Fruit fly (Drosophila melanogaster) whole organism, embryonic: Measurements from ENCODE around the gene Slimp.

Experiments used
- Atf3 ChIP-seq: fragments of 200-800 bp; sonication (Bioruptor generic); optimal IDR thresholded peaks from 3 replicates; lab custom pipeline; 2016; ENCODE audit warnings: missing biosample characterization, missing genetic modification characterization
- Bgb ChIP-seq: fragments of 200-800 bp; sonication (Bioruptor generic); IDR thresholded peaks from 2 replicates; pipeline ENCODE4 v1.3.6; 2022; ENCODE audit warnings: missing biosample characterization, missing genetic modification characterization; ENCODE audit not compliant: partially characterized antibody
- Blimp-1 ChIP-seq: fragments of 200-800 bp; sonication (Bioruptor generic); optimal IDR thresholded peaks from 3 replicates; lab custom pipeline; 2018; ENCODE audit warnings: missing biosample characterization, missing genetic modification characterization, mild to moderate bottlenecking, moderate library complexity, missing genetic modification reagents
- C15 ChIP-seq: fragments of 200-800 bp; sonication (Bioruptor generic); IDR thresholded peaks from 3 replicates; pipeline ENCODE4 v1.3.6; 2022; ENCODE audit warnings: missing biosample characterization, missing genetic modification characterization
- CG10147 ChIP-seq: fragments of 200-800 bp; sonication (Bioruptor generic); optimal IDR thresholded peaks from 2 replicates; lab custom pipeline; 2019; ENCODE audit warnings: missing biosample characterization, mild to moderate bottlenecking, missing genetic modification characterization, moderate library complexity
- CG10366 ChIP-seq: fragments of 200-800 bp; sonication (Bioruptor generic); IDR thresholded peaks from 2 replicates; pipeline ENCODE4 v1.3.6; 2022; ENCODE audit warnings: missing biosample characterization, missing genetic modification characterization
- CG10959 ChIP-seq: fragments of 200-800 bp; sonication (Bioruptor generic); IDR thresholded peaks from 2 replicates; pipeline ENCODE4 v1.3.6; 2022; ENCODE audit warnings: missing biosample characterization, missing genetic modification characterization
- CG12391 ChIP-seq: fragments of 200-800 bp; sonication (Bioruptor generic); optimal IDR thresholded peaks from 3 replicates; lab custom pipeline; 2018; ENCODE audit warnings: missing biosample characterization, mild to moderate bottlenecking, missing genetic modification characterization, moderate library complexity
- CG1529 ChIP-seq: fragments of 200-800 bp; sonication (Bioruptor generic); optimal IDR thresholded peaks from 3 replicates; lab custom pipeline; 2018; ENCODE audit warnings: missing biosample characterization, missing genetic modification characterization
- CG17568 ChIP-seq: fragments of 200-800 bp; sonication (Bioruptor generic); optimal IDR thresholded peaks from 2 replicates; lab custom pipeline; 2018; ENCODE audit warnings: missing biosample characterization, mild to moderate bottlenecking, missing genetic modification characterization, moderate library complexity
- CG2116 ChIP-seq: fragments of 200-800 bp; sonication (Bioruptor generic); optimal IDR thresholded peaks from 3 replicates; lab custom pipeline; 2018; ENCODE audit warnings: missing biosample characterization, mild to moderate bottlenecking, missing genetic modification characterization
- CG32767 ChIP-seq: fragments of 200-800 bp; sonication (Bioruptor generic); IDR thresholded peaks from 2 replicates; pipeline ENCODE4 v1.3.6; 2022; ENCODE audit warnings: missing biosample characterization, missing genetic modification characterization
- CG32772 ChIP-seq: fragments of 200-800 bp; sonication (Bioruptor generic); IDR thresholded peaks from 2 replicates; pipeline ENCODE4 v1.3.6; 2022; ENCODE audit warnings: missing biosample characterization, missing genetic modification characterization
- CG34376 ChIP-seq: fragments of 200-800 bp; sonication (Bioruptor generic); optimal IDR thresholded peaks from 2 replicates; lab custom pipeline; 2018; ENCODE audit warnings: missing biosample characterization, mild to moderate bottlenecking, missing genetic modification characterization
- CG3838 ChIP-seq: fragments of 200-800 bp; sonication (Bioruptor generic); optimal IDR thresholded peaks from 3 replicates; lab custom pipeline; 2016; ENCODE audit warnings: missing biosample characterization, missing genetic modification characterization
- CG4282 ChIP-seq: fragments of 200-800 bp; sonication (Bioruptor generic); optimal IDR thresholded peaks from 2 replicates; lab custom pipeline; 2016; ENCODE audit warnings: missing biosample characterization, missing genetic modification characterization
- CG5245 ChIP-seq: fragments of 200-800 bp; sonication (Bioruptor generic); optimal IDR thresholded peaks from 3 replicates; lab custom pipeline; 2016; ENCODE audit warnings: missing biosample characterization, missing genetic modification characterization
- CG6791 ChIP-seq: fragments of 200-800 bp; sonication (Bioruptor generic); IDR thresholded peaks from 3 replicates; pipeline ENCODE4 v1.3.6; 2022; ENCODE audit warnings: missing biosample characterization, missing genetic modification characterization; ENCODE audit not compliant: partially characterized antibody
- CG6854 ChIP-seq: fragments of 200-800 bp; sonication (Bioruptor generic); optimal IDR thresholded peaks from 3 replicates; lab custom pipeline; 2017; ENCODE audit warnings: missing biosample characterization, mild to moderate bottlenecking, missing genetic modification characterization
- CG7372 ChIP-seq: fragments of 200-800 bp; sonication (Bioruptor generic); IDR thresholded peaks from 2 replicates; pipeline ENCODE4 v1.3.6; 2022; ENCODE audit warnings: missing biosample characterization, missing genetic modification characterization
- CG9727 ChIP-seq: fragments of 200-800 bp; sonication (Bioruptor generic); optimal IDR thresholded peaks from 3 replicates; lab custom pipeline; 2017; ENCODE audit warnings: missing biosample characterization, mild to moderate bottlenecking, missing genetic modification characterization
- HLH4C ChIP-seq: fragments of 200-800 bp; sonication (Bioruptor generic); IDR thresholded peaks from 3 replicates; pipeline ENCODE4 v1.3.6; 2022; ENCODE audit warnings: missing biosample characterization, missing genetic modification characterization; ENCODE audit not compliant: partially characterized antibody
- Hr39 ChIP-seq: fragments of >200 bp; optimal IDR thresholded peaks from 2 replicates; lab custom pipeline; 2017
- Lhr ChIP-seq: fragments of 200-800 bp; sonication (Bioruptor generic); optimal IDR thresholded peaks from 3 replicates; lab custom pipeline; 2017; ENCODE audit warnings: mild to moderate bottlenecking, missing biosample characterization, missing genetic modification reagents, missing genetic modification characterization
- Opbp ChIP-seq: fragments of 200-800 bp; sonication (Bioruptor generic); IDR thresholded peaks from 3 replicates; pipeline ENCODE4 v1.3.6; 2022; ENCODE audit warnings: missing biosample characterization, missing genetic modification characterization; ENCODE audit not compliant: partially characterized antibody
- Spps ChIP-seq: fragments of 200-800 bp; sonication (Bioruptor generic); optimal IDR thresholded peaks from 2 replicates; lab custom pipeline; 2018; ENCODE audit warnings: missing biosample characterization, mild to moderate bottlenecking, missing genetic modification characterization
- Sry-δ ChIP-seq: fragments of 200-800 bp; sonication (Bioruptor generic); optimal IDR thresholded peaks from 2 replicates; lab custom pipeline; 2016; ENCODE audit warnings: missing biosample characterization, missing genetic modification characterization
- Trl ChIP-seq, 3 experiments: fragments of >200 bp in 2 of 3; fragments of 200-800 bp in 1 of 3; sonication (Bioruptor generic) in 1 of 3; optimal IDR thresholded peaks; 2 replicates in 1 of 3; 3 replicates in 2 of 3; lab custom pipeline; 2016 to 2017; ENCODE audit warnings: missing biosample characterization in 1 of 3, missing genetic modification characterization in 1 of 3
- Usf ChIP-seq: fragments of 200-800 bp; sonication (Bioruptor generic); optimal IDR thresholded peaks from 2 replicates; lab custom pipeline; 2017; ENCODE audit warnings: missing genotype, missing biosample characterization, missing genetic modification characterization
- ara ChIP-seq: fragments of 200-800 bp; sonication (Bioruptor generic); IDR thresholded peaks from 2 replicates; pipeline ENCODE4 v1.3.6; 2022; ENCODE audit warnings: missing biosample characterization, missing genetic modification characterization
- crc ChIP-seq: fragments of 200-800 bp; sonication (Bioruptor generic); optimal IDR thresholded peaks from 2 replicates; lab custom pipeline; 2016; ENCODE audit warnings: missing biosample characterization, missing genetic modification characterization
- dati ChIP-seq: fragments of 200-800 bp; sonication (Bioruptor generic); IDR thresholded peaks from 2 replicates; pipeline ENCODE4 v1.3.6; 2022; ENCODE audit warnings: missing biosample characterization, missing genetic modification characterization
- emc ChIP-seq: fragments of 200-800 bp; sonication (Bioruptor generic); optimal IDR thresholded peaks from 2 replicates; lab custom pipeline; 2016; ENCODE audit warnings: missing biosample characterization, missing genetic modification characterization
- eve ChIP-seq, 2 experiments: fragments of >200 bp; optimal IDR thresholded peaks; 2 replicates each; lab custom pipeline; 2017; ENCODE audit warnings: missing biosample characterization in 2 of 2, missing genetic modification characterization in 2 of 2
- fu2 ChIP-seq: fragments of 200-800 bp; sonication (Bioruptor generic); optimal IDR thresholded peaks from 2 replicates; lab custom pipeline; 2016; ENCODE audit warnings: missing biosample characterization, missing genetic modification characterization
- inv ChIP-seq: fragments of 200-800 bp; sonication (Bioruptor generic); IDR thresholded peaks from 2 replicates; pipeline ENCODE4 v1.3.6; 2022; ENCODE audit warnings: missing biosample characterization, missing genetic modification characterization; ENCODE audit not compliant: partially characterized antibody
- lmd ChIP-seq: fragments of 200-800 bp; sonication (Bioruptor generic); IDR thresholded peaks from 2 replicates; pipeline ENCODE4 v1.3.6; 2022; ENCODE audit warnings: missing biosample characterization, missing genetic modification characterization
- odd ChIP-seq: fragments of 200-800 bp; sonication (Bioruptor generic); optimal IDR thresholded peaks from 2 replicates; lab custom pipeline; 2017; ENCODE audit warnings: missing biosample characterization, mild to moderate bottlenecking, missing genetic modification characterization
- pnt ChIP-seq: fragments of 200-800 bp; sonication (Bioruptor generic); optimal IDR thresholded peaks from 3 replicates; lab custom pipeline; 2016; ENCODE audit warnings: missing biosample characterization, missing genetic modification characterization
- psq ChIP-seq: fragments of 200-800 bp; sonication (Bioruptor generic); optimal IDR thresholded peaks from 2 replicates; lab custom pipeline; 2017; ENCODE audit warnings: missing biosample characterization, missing genetic modification characterization
- row ChIP-seq: fragments of 200-800 bp; sonication (Bioruptor generic); IDR thresholded peaks from 3 replicates; pipeline ENCODE4 v1.3.6; 2022; ENCODE audit warnings: missing biosample characterization, missing genetic modification characterization
- sd ChIP-seq: fragments of 200-800 bp; sonication (Bioruptor generic); optimal IDR thresholded peaks from 3 replicates; lab custom pipeline; 2018; ENCODE audit warnings: missing biosample characterization, mild to moderate bottlenecking, missing genetic modification characterization, moderate library complexity
- sisA ChIP-seq: fragments of 200-800 bp; sonication (Bioruptor generic); IDR thresholded peaks from 2 replicates; pipeline ENCODE4 v1.3.6; 2022; ENCODE audit warnings: missing biosample characterization, missing genetic modification characterization
- tin ChIP-seq: fragments of 200-800 bp; sonication (Bioruptor generic); optimal IDR thresholded peaks from 3 replicates; lab custom pipeline; 2016; ENCODE audit warnings: missing biosample characterization, missing genetic modification characterization
- tio ChIP-seq: fragments of 200-800 bp; sonication (Bioruptor generic); optimal IDR thresholded peaks from 2 replicates; lab custom pipeline; 2017; ENCODE audit warnings: missing biosample characterization, missing genetic modification characterization, inconsistent platforms
- vfl ChIP-seq: fragments of 200-800 bp; sonication (Bioruptor generic); optimal IDR thresholded peaks from 2 replicates; lab custom pipeline; 2016; ENCODE audit warnings: missing biosample characterization, missing genetic modification characterization
- wor ChIP-seq: fragments of 200-800 bp; sonication (Bioruptor generic); IDR thresholded peaks from 2 replicates; pipeline ENCODE4 v1.3.6; 2022; ENCODE audit warnings: missing biosample characterization, missing genetic modification characterization
- zf30C ChIP-seq: fragments of 200-800 bp; sonication (Bioruptor generic); optimal IDR thresholded peaks from 3 replicates; lab custom pipeline; 2018; ENCODE audit warnings: missing biosample characterization, mild to moderate bottlenecking, missing genetic modification characterization
- zfh2 ChIP-seq: fragments of 200-800 bp; sonication (Bioruptor generic); optimal IDR thresholded peaks from 2 replicates; lab custom pipeline; 2016; ENCODE audit warnings: missing biosample characterization, missing genetic modification characterization

Gene Slimp

DNA sequence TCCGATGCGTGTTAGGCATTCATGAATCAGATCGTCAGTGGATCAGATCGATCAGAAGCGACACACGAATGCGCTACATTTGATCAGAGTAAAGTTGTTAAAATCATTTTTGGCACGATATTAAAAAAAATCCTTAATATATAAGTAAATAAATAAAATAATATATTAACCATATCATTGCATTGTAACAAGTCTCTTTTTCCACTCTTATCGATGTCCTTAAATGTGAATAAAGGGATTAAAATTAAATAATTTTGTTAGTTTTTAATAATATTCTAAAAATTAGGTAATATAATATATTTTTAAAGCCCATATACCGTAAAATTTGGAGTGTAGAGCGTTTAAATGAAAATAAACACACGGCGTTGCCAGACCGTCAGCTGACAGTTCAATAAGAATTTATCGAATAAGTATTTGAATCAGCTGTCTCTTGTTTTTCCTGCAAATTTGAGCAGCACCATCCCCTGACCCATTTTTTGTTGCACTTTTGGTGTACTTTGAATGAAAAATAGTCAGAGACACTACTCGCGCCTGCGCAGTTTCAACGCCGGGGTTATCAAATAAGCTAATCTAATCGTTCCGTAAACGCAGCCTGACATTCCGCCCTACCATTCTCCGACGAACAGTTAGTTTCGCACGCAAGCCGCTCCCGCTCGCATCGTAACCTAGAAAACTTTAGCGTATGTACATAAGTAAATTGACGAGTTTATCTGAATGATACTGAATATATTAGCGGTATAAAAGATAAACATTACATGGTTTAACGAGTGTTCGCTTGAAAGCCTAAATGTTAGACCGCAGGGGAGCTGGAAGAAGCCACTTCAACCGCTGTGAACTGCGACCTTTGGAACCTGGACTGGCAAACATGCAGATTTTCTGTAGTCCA lies 3.4 kb upstream of the Slimp start, which contains the start of the genes p38a and CG6178 (continued):
- TF ChIP-seq pnt (GFP tag; lab: Kevin White, UChicago) (peak; percentile 53), CG34376 (GFP tag; lab: Kevin White, UChicago) (peak; percentile 68), wor (GFP tag; lab: Robert Waterston, UW) (peak; percentile 96), Opbp (GFP tag; lab: Robert Waterston, UW) (no peak), odd (GFP tag; lab: Kevin White, UChicago) (peak; percentile 96), CG10366 (peak; percentile 96), CG10959 (GFP tag; lab: Robert Waterston, UW) (peak; percentile 74), Blimp-1 (GFP tag; lab: Kevin White, UChicago) (peak; percentile 96), psq (GFP tag; lab: Kevin White, UChicago) (peak; percentile 90), tin (peak; percentile 92), sisA (GFP tag; lab: Robert Waterston, UW) (peak; percentile 97), CG5245 (GFP tag; lab: Kevin White, UChicago) (peak; percentile 82), CG10147 (GFP tag; lab: Kevin White, UChicago) (peak; percentile 98), tio (GFP tag; lab: Kevin White, UChicago) (peak; percentile 92), CG7372 (peak; percentile 96), Bgb (GFP tag; lab: Robert Waterston, UW) (peak; percentile 8; the same call in 1 of the 2 replicates), Lhr (GFP tag; lab: Kevin White, UChicago) (peak; percentile 46), Spps (tag; lab: Kevin White, UChicago) (peak; percentile 92), CG2116 (peak; percentile 79), CG6854 (GFP tag; lab: Kevin White, UChicago) (peak; percentile 96), Atf3 (peak; percentile 26), ara (GFP tag; lab: Robert Waterston, UW) (peak; percentile 88), Hr39 (no peak), CG4282 (GFP tag; lab: Kevin White, UChicago) (no peak), CG1529 (GFP tag; lab: Kevin White, UChicago) (peak; percentile 80), fu2 (GFP tag; lab: Kevin White, UChicago) (peak; percentile 62), CG9727 (peak; percentile 98), Usf (GFP tag; lab: Kevin White, UChicago) (peak; percentile 97), CG12391 (peak; percentile 98), inv (GFP tag; lab: Robert Waterston, UW) (no peak), lmd (GFP tag; lab: Robert Waterston, UW) (peak; percentile 98), zfh2 (GFP tag; lab: Kevin White, UChicago) (peak; percentile 86), CG6791 (GFP tag; lab: Robert Waterston, UW) (0 out of 3 replicates have a peak, but pooled peaks have one; percentile 51), sd (peak; percentile 92), C15 (GFP tag; lab: Robert Waterston, UW) (peak; percentile 95), emc (GFP tag; lab: Kevin White, UChicago) (peak; percentile 49), eve (GFP tag; optimal IDR thresholded peaks at IDR 0.05; lab: Kevin White, UChicago) (no peak), zf30C (GFP tag; lab: Kevin White, UChicago) (no peak), HLH4C (GFP tag; lab: Robert Waterston, UW) (no peak), Sry-δ (peak; percentile 46), CG17568 (GFP tag; lab: Kevin White, UChicago) (peak; percentile 81), CG32767 (GFP tag; lab: Robert Waterston, UW) (peak; percentile 98), CG32772 (GFP tag; lab: Robert Waterston, UW) (peak; percentile 97), Trl (optimal IDR thresholded peaks at IDR 0.05; lab: Kevin White, UChicago) (no peak), Trl (GFP tag; optimal IDR thresholded peaks at IDR 0.05; lab: Kevin White, UChicago) (peak; percentile 15), dati (GFP tag; lab: Robert Waterston, UW) (peak; percentile 84), vfl (peak; percentile 62), crc (GFP tag; lab: Kevin White, UChicago) (no peak), row (peak; percentile 97), CG3838 (peak; percentile 71)
